Worm (Caenorhabditis elegans): ENCODE measurements around the gene srx-3.

srx-3 gene

DNA sequence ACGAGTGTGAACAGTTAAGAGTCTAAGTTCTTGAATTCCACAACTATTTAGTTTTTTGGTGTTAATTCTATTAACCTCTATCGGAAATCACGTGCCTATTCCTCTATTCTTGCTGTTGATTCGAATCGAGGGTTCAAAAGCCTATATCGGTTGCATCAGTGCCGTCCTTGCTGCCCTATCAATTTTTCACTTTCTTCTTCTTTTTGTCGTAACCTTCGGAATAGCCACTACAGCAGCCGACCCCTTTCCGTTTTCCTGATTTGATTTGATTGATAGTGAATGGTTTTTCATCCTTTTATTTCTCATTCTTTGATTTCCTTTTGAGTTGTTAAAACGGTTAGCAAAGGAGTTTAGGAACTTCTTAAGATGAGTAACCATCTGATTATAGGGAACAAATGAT is 11.1 kb upstream of the srx-3 start:
- TF ChIP-seq attf-6 (GFP tag; IDR thresholded peaks at IDR 0.05) (no peak), snpc-1.3 (tag; optimal IDR thresholded peaks at IDR 0.05; ENCODE audit: insufficient read depth) (no peak), lin-26 (GFP tag; IDR thresholded peaks at IDR 0.05) (no peak), Y56A3A.18 (GFP tag; IDR thresholded peaks at IDR 0.05) (no peak), F49E8.2 (tag; optimal IDR thresholded peaks at IDR 0.05; ENCODE audit: insufficient read depth) (no peak), ztf-26 (tag; optimal IDR thresholded peaks at IDR 0.05) (no peak), mel-28 (tag; optimal IDR thresholded peaks at IDR 0.05; ENCODE audit: borderline replicate concordance) (no peak), madf-3 (GFP tag; IDR thresholded peaks at IDR 0.05) (no peak), F57A8.1 (GFP tag; optimal IDR thresholded peaks at IDR 0.05) (no peak), lin-40 (tag; optimal IDR thresholded peaks at IDR 0.05) (no peak)

DNA sequence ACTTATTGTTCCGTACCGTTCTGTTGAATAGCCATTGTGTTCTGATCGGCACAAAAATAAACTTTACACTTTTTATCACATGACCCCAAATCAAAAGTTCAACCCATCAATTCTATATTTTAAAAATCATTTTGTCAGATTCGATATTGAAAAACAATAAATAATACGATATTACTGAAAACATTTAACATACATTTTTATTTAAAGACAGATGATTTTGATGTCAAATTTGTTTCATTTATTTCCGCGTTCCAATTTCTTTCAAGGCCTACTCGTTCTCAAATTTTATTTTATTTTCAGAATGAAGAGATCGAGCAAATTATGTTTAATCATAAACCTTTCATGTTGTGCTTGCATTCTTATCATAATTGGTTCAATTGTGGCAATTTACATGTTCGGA is 10.5 kb upstream of the srx-3 start, which contains the start of gene F59E11.5:
Gene F59E11.5 (plus strand): TSS at position 301 of the 400 bp plus-strand sequence.
- TF ChIP-seq egrh-3 (GFP tag; IDR thresholded peaks at IDR 0.05) (no peak), Y53F4B.3 (GFP tag; IDR thresholded peaks at IDR 0.05) (no peak), attf-5 (GFP tag; optimal IDR thresholded peaks at IDR 0.05) (no peak), ama-1 (optimal IDR thresholded peaks at IDR 0.05) (no peak), ama-1 (GFP tag; optimal IDR thresholded peaks at IDR 0.05) (no peak), sea-2 (GFP tag; IDR thresholded peaks at IDR 0.05) (no peak), bed-1 (GFP tag; IDR thresholded peaks at IDR 0.05) (no peak), lsl-1 (GFP tag; optimal IDR thresholded peaks at IDR 0.05) (no peak), nhr-120 (GFP tag; IDR thresholded peaks at IDR 0.05) (no peak), F57C9.4 (tag; optimal IDR thresholded peaks at IDR 0.05) (no peak), B0336.3 (GFP tag; IDR thresholded peaks at IDR 0.05) (no peak), let-607 (tag; optimal IDR thresholded peaks at IDR 0.05) (no peak)

- TF ChIP-seq snpc-4 (GFP tag; optimal IDR thresholded peaks at IDR 0.05) (no peak), snpc-4 (tag; optimal IDR thresholded peaks at IDR 0.05) (no peak), efl-1 (GFP tag; optimal IDR thresholded peaks at IDR 0.05) (no peak), lag-1 (GFP tag; IDR thresholded peaks at IDR 0.05) (no peak), chd-7 (tag; optimal IDR thresholded peaks at IDR 0.05) (no peak), atf-7 (tag; optimal IDR thresholded peaks at IDR 0.05) (no peak)
Measured at ce11 chrV:9001175-9001574, 4.2 kb upstream of the srx-3 start, which contains the start of gene F59E11.2. Gene F59E11.2 (plus strand): TSS chrV:9001475.

DNA sequence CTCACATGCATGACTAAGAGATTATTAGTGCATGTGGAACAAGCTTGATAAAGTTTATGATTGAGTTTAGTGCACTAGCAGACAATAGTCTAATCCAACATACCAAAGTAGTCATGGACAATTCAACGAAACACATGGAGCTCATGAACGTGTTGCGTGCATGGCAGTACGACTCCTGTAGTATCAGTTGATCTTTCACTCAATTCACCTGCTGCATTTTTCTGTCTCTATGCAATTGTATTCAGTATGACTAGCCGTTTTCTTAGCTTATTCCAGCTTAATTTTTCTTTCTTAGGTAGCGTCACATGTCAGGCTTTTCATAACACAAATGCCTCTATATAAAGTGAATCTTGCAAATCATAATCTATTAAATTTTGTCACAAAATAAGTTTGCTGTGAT is 2.1 kb upstream of the srx-3 start, which contains the start of gene srx-1:
Gene srx-1 (plus strand): TSS at position 382 of the 400 bp plus-strand sequence.
- TF ChIP-seq madf-10 (tag; optimal IDR thresholded peaks at IDR 0.05) (no peak), cebp-1 (GFP tag; IDR thresholded peaks at IDR 0.05) (no peak), cebp-1 (tag; optimal IDR thresholded peaks at IDR 0.05) (no peak), ceh-100 (GFP tag; IDR thresholded peaks at IDR 0.05) (no peak), lag-1 (GFP tag; IDR thresholded peaks at IDR 0.05) (no peak), mes-4 (tag; optimal IDR thresholded peaks at IDR 0.05) (no peak), ztf-25 (GFP tag; IDR thresholded peaks at IDR 0.05) (no peak), lin-35 (GFP tag; optimal IDR thresholded peaks at IDR 0.05) (no peak), F55B11.4 (tag; optimal IDR thresholded peaks at IDR 0.05; ENCODE audit: borderline replicate concordance, insufficient read depth) (no peak), xnd-1 (tag; optimal IDR thresholded peaks at IDR 0.05) (no peak), aptf-2 (GFP tag; conservative IDR thresholded peaks at IDR 0.05) (no peak), egl-44 (GFP tag; IDR thresholded peaks at IDR 0.05) (no peak), unc-62 (GFP tag; optimal IDR thresholded peaks at IDR 0.05) (no peak), hmg-20 (GFP tag; IDR thresholded peaks at IDR 0.05) (no peak), ceh-27 (GFP tag; optimal IDR thresholded peaks at IDR 0.05) (no peak), bed-2 (GFP tag; IDR thresholded peaks at IDR 0.05) (no peak), hmg-1.2 (GFP tag; IDR thresholded peaks at IDR 0.05) (no peak), F39B2.1 (GFP tag; IDR thresholded peaks at IDR 0.05) (no peak), athp-1 (tag; optimal IDR thresholded peaks at IDR 0.05) (no peak), hsf-1 (GFP tag; IDR thresholded peaks at IDR 0.05) (no peak)
